Worm (Caenorhabditis elegans) whole organism, early embryonic: ENCODE results near the gene dep-1.

Experiments used
- B0310.2 ChIP-seq: sonication (generic microtip); optimal IDR thresholded peaks from 2 replicates; lab custom pipeline; 2016; ENCODE audit warnings: mild to moderate bottlenecking, missing genetic modification characterization, missing compliant biosample characterization
- ceh-13 ChIP-seq: fragments of 200-800 bp; sonication (Bioruptor generic); optimal IDR thresholded peaks from 2 replicates; lab custom pipeline; 2018; ENCODE audit warnings: mild to moderate bottlenecking, missing genetic modification characterization, missing compliant biosample characterization
- hnd-1 ChIP-seq: sonication (generic microtip); optimal IDR thresholded peaks from 2 replicates; lab custom pipeline; 2016; ENCODE audit warnings: missing genetic modification characterization, missing compliant biosample characterization

- TF ChIP-seq B0310.2 (no peak), hnd-1 (tag; lab: Kevin White, UChicago) (no peak), ceh-13 (GFP tag; lab: Kevin White, UChicago) (no peak)
Observed at ce11 chrII:9038201-9038600, 18.6 kb upstream of the dep-1 start, which contains the start of gene gcs-1.
